Worm (Caenorhabditis elegans) whole organism, late embryonic: ENCODE results near the gene apn-1.

Source experiments
- C38D4.7 ChIP-seq: fragments of 200-800 bp; sonication (Bioruptor generic); optimal IDR thresholded peaks from 2 replicates; lab custom pipeline; 2018; ENCODE audit warnings: mild to moderate bottlenecking, missing genetic modification characterization, moderate library complexity, missing compliant biosample characterization
- F13H6.1 ChIP-seq: sonication (generic microtip); optimal IDR thresholded peaks from 2 replicates; lab custom pipeline; 2016; ENCODE audit warnings: missing genetic modification characterization, missing compliant biosample characterization
- K09A11.1 ChIP-seq: sonication (generic microtip); optimal IDR thresholded peaks from 2 replicates; lab custom pipeline; 2017; ENCODE audit warnings: antibody characterized with exemption, mild to moderate bottlenecking, missing genetic modification characterization, missing compliant biosample characterization; ENCODE audit not compliant: insufficient read depth
- T23F11.4 ChIP-seq: fragments of 200-800 bp; sonication (Bioruptor generic); optimal IDR thresholded peaks from 2 replicates; lab custom pipeline; 2018; ENCODE audit warnings: mild to moderate bottlenecking, missing genetic modification characterization, missing compliant biosample characterization
- ama-1 ChIP-seq: fragments of 150-350 bp; optimal IDR thresholded peaks from 2 replicates; lab custom pipeline; 2014
- ceh-18 ChIP-seq: sonication (generic microtip); optimal IDR thresholded peaks from 2 replicates; lab custom pipeline; 2016; ENCODE audit warnings: missing genetic modification characterization, missing compliant biosample characterization
- ceh-19 ChIP-seq: fragments of 200-800 bp; sonication (Bioruptor generic); optimal IDR thresholded peaks from 2 replicates; lab custom pipeline; 2018; ENCODE audit warnings: mild to moderate bottlenecking, missing genetic modification characterization, missing compliant biosample characterization
- ceh-2 ChIP-seq: sonication (generic microtip); optimal IDR thresholded peaks from 2 replicates; lab custom pipeline; 2016; ENCODE audit warnings: missing genotype, missing genetic modification characterization, missing compliant biosample characterization
- ceh-22 ChIP-seq: sonication (generic microtip); optimal IDR thresholded peaks from 2 replicates; lab custom pipeline; 2017; ENCODE audit warnings: missing biosample characterization, missing genetic modification characterization
- ceh-24 ChIP-seq: sonication (generic microtip); optimal IDR thresholded peaks from 2 replicates; lab custom pipeline; 2016; ENCODE audit warnings: mild to moderate bottlenecking, missing genetic modification characterization, missing compliant biosample characterization
- ceh-30 ChIP-seq: fragments of 150-350 bp; optimal IDR thresholded peaks from 2 replicates; lab custom pipeline; 2014; ENCODE audit warnings: missing biosample characterization, missing genetic modification characterization
- ceh-31 ChIP-seq: sonication (generic microtip); optimal IDR thresholded peaks from 2 replicates; lab custom pipeline; 2016; ENCODE audit warnings: missing genetic modification characterization, missing compliant biosample characterization
- ceh-34 ChIP-seq: sonication (generic microtip); optimal IDR thresholded peaks from 2 replicates; lab custom pipeline; 2016; ENCODE audit warnings: mild to moderate bottlenecking, missing genetic modification characterization, missing compliant biosample characterization
- ceh-6 ChIP-seq: fragments of 200-800 bp; sonication (Bioruptor generic); optimal IDR thresholded peaks from 2 replicates; lab custom pipeline; 2018; ENCODE audit warnings: mild to moderate bottlenecking, missing genetic modification characterization, missing compliant biosample characterization
- ceh-9 ChIP-seq: sonication (generic microtip); optimal IDR thresholded peaks from 2 replicates; lab custom pipeline; 2016; ENCODE audit warnings: mild to moderate bottlenecking, missing genetic modification characterization, inconsistent platforms, missing compliant biosample characterization
- dmd-4 ChIP-seq: sonication (generic microtip); optimal IDR thresholded peaks from 2 replicates; lab custom pipeline; 2016; ENCODE audit warnings: borderline replicate concordance, missing genetic modification characterization, missing compliant biosample characterization
- elt-2 ChIP-seq: sonication (generic microtip); optimal IDR thresholded peaks from 2 replicates; lab custom pipeline; 2016; ENCODE audit warnings: missing genetic modification reagents, missing genetic modification characterization, missing compliant biosample characterization
- elt-4 ChIP-seq: sonication (generic microtip); optimal IDR thresholded peaks from 2 replicates; lab custom pipeline; 2016; ENCODE audit warnings: missing genetic modification characterization, missing compliant biosample characterization
- ets-4 ChIP-seq: sonication (generic microtip); optimal IDR thresholded peaks from 2 replicates; lab custom pipeline; 2016; ENCODE audit warnings: missing genetic modification characterization, missing compliant biosample characterization
- fax-1 ChIP-seq: sonication (generic microtip); optimal IDR thresholded peaks from 2 replicates; lab custom pipeline; 2016; ENCODE audit warnings: missing genotype, missing genetic modification characterization, missing compliant biosample characterization
- hlh-13 ChIP-seq: fragments of 200-800 bp; sonication (Bioruptor generic); optimal IDR thresholded peaks from 2 replicates; lab custom pipeline; 2018; ENCODE audit warnings: mild to moderate bottlenecking, missing genetic modification characterization, missing compliant biosample characterization
- hlh-15 ChIP-seq: sonication (generic microtip); optimal IDR thresholded peaks from 2 replicates; lab custom pipeline; 2016; ENCODE audit warnings: missing genetic modification characterization, missing compliant biosample characterization
- hlh-8 ChIP-seq: sonication (generic microtip); optimal IDR thresholded peaks from 2 replicates; lab custom pipeline; 2016; ENCODE audit warnings: missing genotype, missing genetic modification characterization, missing compliant biosample characterization
- lim-6 ChIP-seq: sonication (generic microtip); optimal IDR thresholded peaks from 2 replicates; lab custom pipeline; 2016; ENCODE audit warnings: missing genetic modification characterization, missing compliant biosample characterization
- madf-2 ChIP-seq: sonication (generic microtip); optimal IDR thresholded peaks from 2 replicates; lab custom pipeline; 2017; ENCODE audit warnings: missing genetic modification characterization, missing compliant biosample characterization
- nfya-1 ChIP-seq: sonication (generic microtip); optimal IDR thresholded peaks from 2 replicates; lab custom pipeline; 2017; ENCODE audit warnings: missing genetic modification characterization, mild to moderate bottlenecking, missing compliant biosample characterization, antibody characterized with exemption, moderate library complexity
- nhr-232 ChIP-seq: sonication (generic microtip); optimal IDR thresholded peaks from 2 replicates; lab custom pipeline; 2016; ENCODE audit warnings: missing genetic modification characterization, missing compliant biosample characterization
- pag-3 ChIP-seq: sonication (generic microtip); optimal IDR thresholded peaks from 2 replicates; lab custom pipeline; 2016; ENCODE audit warnings: missing compliant biosample characterization, missing genetic modification characterization, borderline replicate concordance
- pat-9 ChIP-seq: fragments of 200-800 bp; sonication (Bioruptor generic); optimal IDR thresholded peaks from 2 replicates; lab custom pipeline; 2018; ENCODE audit warnings: mild to moderate bottlenecking, missing genetic modification characterization, moderate library complexity, missing compliant biosample characterization
- pax-1 ChIP-seq: fragments of 150-350 bp; optimal IDR thresholded peaks from 2 replicates; lab custom pipeline; 2014; ENCODE audit warnings: missing biosample characterization, missing genetic modification characterization
- pha-2 ChIP-seq: sonication (generic microtip); optimal IDR thresholded peaks from 2 replicates; lab custom pipeline; 2017; ENCODE audit warnings: mild to moderate bottlenecking, missing genetic modification characterization, missing compliant biosample characterization
- pha-4 ChIP-seq: fragments of 150-350 bp; optimal IDR thresholded peaks from 2 replicates; lab custom pipeline; 2018; ENCODE audit warnings: missing biosample characterization, missing genetic modification reagents, missing genetic modification characterization
- pqm-1 ChIP-seq: sonication (generic microtip); optimal IDR thresholded peaks from 2 replicates; lab custom pipeline; 2016; ENCODE audit warnings: missing genetic modification characterization, missing compliant biosample characterization
- pros-1 ChIP-seq: fragments of 150-350 bp; optimal IDR thresholded peaks from 2 replicates; lab custom pipeline; 2014; ENCODE audit warnings: missing biosample characterization, missing genetic modification reagents, missing genetic modification characterization
- rnt-1 ChIP-seq: sonication (generic microtip); optimal IDR thresholded peaks from 2 replicates; lab custom pipeline; 2016; ENCODE audit warnings: missing genetic modification characterization, missing compliant biosample characterization
- sdc-2 ChIP-seq: sonication (generic microtip); optimal IDR thresholded peaks from 2 replicates; lab custom pipeline; 2016; ENCODE audit warnings: missing genotype, missing genetic modification characterization, missing compliant biosample characterization
- sox-2 ChIP-seq: fragments of 200-800 bp; sonication (Bioruptor generic); IDR thresholded peaks from 2 replicates; pipeline ENCODE4 v1.3.6; 2022; ENCODE audit warnings: missing genetic modification reagents, missing genetic modification characterization, missing compliant biosample characterization
- sox-4 ChIP-seq: sonication (generic microtip); optimal IDR thresholded peaks from 2 replicates; lab custom pipeline; 2017; ENCODE audit warnings: mild to moderate bottlenecking, missing genetic modification characterization, inconsistent platforms, missing compliant biosample characterization
- ttx-3 ChIP-seq: sonication (generic microtip); optimal IDR thresholded peaks from 2 replicates; lab custom pipeline; 2016; ENCODE audit warnings: missing genetic modification reagents, missing genetic modification characterization, missing compliant biosample characterization
- unc-3 ChIP-seq, 2 experiments: fragments of 200-800 bp in 1 of 2; sonication (Bioruptor generic) in 1 of 2; sonication (generic microtip) in 1 of 2; conservative IDR thresholded peaks in 1 of 2; optimal IDR thresholded peaks in 1 of 2; 2 replicates each; pipeline versions ENCODE4 v1.3.6 to Lab custom; 2016 to 2022; ENCODE audit warnings: missing compliant biosample characterization in 2 of 2, missing genetic modification characterization in 2 of 2, missing genetic modification reagents in 1 of 2
- unc-42 ChIP-seq: sonication (generic microtip); optimal IDR thresholded peaks from 2 replicates; lab custom pipeline; 2016; ENCODE audit warnings: missing genotype, missing genetic modification characterization, missing compliant biosample characterization
- unc-55 ChIP-seq: sonication (generic microtip); optimal IDR thresholded peaks from 2 replicates; lab custom pipeline; 2017; ENCODE audit warnings: missing biosample characterization, missing genetic modification reagents, missing genetic modification characterization
- unc-86 ChIP-seq: sonication (generic microtip); optimal IDR thresholded peaks from 2 replicates; lab custom pipeline; 2016; ENCODE audit warnings: missing genetic modification characterization, missing compliant biosample characterization
- ztf-16 ChIP-seq: sonication (generic microtip); optimal IDR thresholded peaks from 2 replicates; lab custom pipeline; 2017; ENCODE audit warnings: missing genetic modification characterization, missing compliant biosample characterization

apn-1 gene

ce11 chrII:8028246-8028694 lies 19.1 kb upstream of the apn-1 start (continued):
- TF ChIP-seq madf-2 (tag; lab: Kevin White, UChicago) (peak; percentile 59), pat-9 (tag; lab: Kevin White, UChicago) (peak; percentile 54), fax-1 (tag; lab: Kevin White, UChicago) (peak; percentile 9), rnt-1 (tag; lab: Kevin White, UChicago) (peak; percentile 87), ceh-18 (tag; lab: Kevin White, UChicago) (peak; percentile 90), dmd-4 (no peak), ceh-19 (GFP tag; lab: Kevin White, UChicago) (peak; percentile 82), pros-1 (tag; lab: Kevin White, UChicago) (peak; percentile 72), K09A11.1 (tag; lab: Kevin White, UChicago) (no peak), ceh-31 (tag; lab: Kevin White, UChicago) (peak; percentile 79), unc-55 (peak; percentile 63), hlh-8 (tag; lab: Kevin White, UChicago) (peak; percentile 46), pqm-1 (tag; lab: Kevin White, UChicago) (peak; percentile 36), ets-4 (tag; lab: Kevin White, UChicago) (peak; percentile 66), sox-2 (GFP tag; lab: Robert Waterston, UW) (no peak; the same call in 1 of the 2 replicates), nfya-1 (tag; lab: Kevin White, UChicago) (peak; percentile 90), pag-3 (peak; percentile 32), ceh-9 (tag; lab: Kevin White, UChicago) (no peak), pha-2 (no peak), pha-4 (no peak), ttx-3 (tag; lab: Kevin White, UChicago) (no peak), F13H6.1 (tag; lab: Kevin White, UChicago) (peak; percentile 83), ztf-16 (no peak), unc-86 (tag; lab: Kevin White, UChicago) (peak; percentile 29), unc-3 (GFP tag; conservative IDR thresholded peaks at IDR 0.05; lab: Robert Waterston, UW) (no peak), unc-3 (tag; optimal IDR thresholded peaks at IDR 0.05; lab: Kevin White, UChicago) (no peak), sox-4 (tag; lab: Kevin White, UChicago) (peak; percentile 40)

- no peak for TF ChIP-seq elt-4 (tag; lab: Kevin White, UChicago)
- no peak for TF ChIP-seq ttx-3 (tag; lab: Kevin White, UChicago)
- TF ChIP-seq unc-42 (tag; lab: Kevin White, UChicago) = no peak
- TF ChIP-seq ceh-22 (tag; lab: Kevin White, UChicago) = no peak
- TF ChIP-seq pros-1 (tag; lab: Kevin White, UChicago) = no peak
- no peak for TF ChIP-seq hlh-15 (tag; lab: Kevin White, UChicago)
- no peak for TF ChIP-seq ceh-34
- no peak for TF ChIP-seq pqm-1 (tag; lab: Kevin White, UChicago)
- no peak for TF ChIP-seq sdc-2 (tag; lab: Kevin White, UChicago)
- no peak for TF ChIP-seq pat-9 (tag; lab: Kevin White, UChicago)
- no peak for TF ChIP-seq ceh-9 (tag; lab: Kevin White, UChicago)
- no peak for TF ChIP-seq rnt-1 (tag; lab: Kevin White, UChicago)
Measured at ce11 chrII:8028730-8029129, 18.6 kb upstream of the apn-1 start.

- TF ChIP-seq sox-2 (GFP tag; lab: Robert Waterston, UW) (no peak), ceh-30 (tag; lab: Kevin White, UChicago) (no peak), hlh-13 (no peak), elt-2 (tag; lab: Kevin White, UChicago) (peak; percentile 80)
Measured at ce11 chrII:8032657-8033056, 14.7 kb upstream of the apn-1 start, which contains the start of gene nrf-6. nrf-6 (minus strand) TSS chrII:8032708.

- TF ChIP-seq ttx-3 (tag; lab: Kevin White, UChicago) (no peak), C38D4.7 (GFP tag; lab: Kevin White, UChicago) (no peak), ama-1 (lab: Kevin White, UChicago) (no peak), ceh-9 (tag; lab: Kevin White, UChicago) (no peak), ceh-2 (tag; lab: Kevin White, UChicago) (no peak), ceh-6 (GFP tag; lab: Kevin White, UChicago) (no peak), nhr-232 (tag; lab: Kevin White, UChicago) (no peak), T23F11.4 (GFP tag; lab: Kevin White, UChicago) (no peak), lim-6 (no peak), ceh-24 (tag; lab: Kevin White, UChicago) (no peak), pax-1 (tag; lab: Kevin White, UChicago) (no peak), hlh-13 (no peak), pat-9 (tag; lab: Kevin White, UChicago) (no peak), ets-4 (tag; lab: Kevin White, UChicago) (no peak), ceh-34 (no peak)
Measured at ce11 chrII:8034008-8034407, 13.4 kb upstream of the apn-1 start.
